Worm (Caenorhabditis elegans): ENCODE data around the gene F53B1.3.

The F53B1.3 gene

ce11 chrX:2108182-2108581, 2.8 kb downstream of the F53B1.3 start:
- TF ChIP-seq skn-1 (tag; optimal IDR thresholded peaks at IDR 0.05) (peak; percentile 1), lin-35 (GFP tag; optimal IDR thresholded peaks at IDR 0.05) (peak in 1 of 2 experiments; percentile 16), blmp-1 (tag; optimal IDR thresholded peaks at IDR 0.05) (peak; percentile 62), unc-98 (GFP tag; IDR thresholded peaks at IDR 0.05) (no peak), lin-14 (GFP tag; optimal IDR thresholded peaks at IDR 0.05) (peak; percentile 54), rnt-1 (tag; optimal IDR thresholded peaks at IDR 0.05) (peak; percentile 55), nhr-19 (GFP tag; conservative IDR thresholded peaks at IDR 0.05) (no peak)

ce11 chrX:2108682-2109081, 3.3 kb downstream of the F53B1.3 start, which contains the start of gene F53B1.2:
Gene F53B1.2 (plus strand): TSS chrX:2108982.
- TF ChIP-seq vab-15 (tag; optimal IDR thresholded peaks at IDR 0.05) (no peak), C16A3.4 (tag; optimal IDR thresholded peaks at IDR 0.05) (no peak), ets-5 (GFP tag; IDR thresholded peaks at IDR 0.05) (no peak), efl-1 (optimal IDR thresholded peaks at IDR 0.05) (no peak), efl-1 (GFP tag; optimal IDR thresholded peaks at IDR 0.05 in 1 of 2) (no peak)

ce11 chrX:2110603-2111327, 5.4 kb downstream of the F53B1.3 start:
- TF ChIP-seq nhr-12 (tag; optimal IDR thresholded peaks at IDR 0.05): no peak
- no peak for TF ChIP-seq nhr-237 (tag; optimal IDR thresholded peaks at IDR 0.05)
- TF ChIP-seq unc-86 (tag; optimal IDR thresholded peaks at IDR 0.05): no peak

- no peak for TF ChIP-seq lin-35 (GFP tag; optimal IDR thresholded peaks at IDR 0.05)
- no peak for TF ChIP-seq fkh-10 (GFP tag; optimal IDR thresholded peaks at IDR 0.05)
- no peak for TF ChIP-seq Y116A8C.19 (tag; optimal IDR thresholded peaks at IDR 0.05; ENCODE audit: borderline replicate concordance)
- TF ChIP-seq lin-14 (GFP tag; optimal IDR thresholded peaks at IDR 0.05): no peak
- TF ChIP-seq dpl-1 (GFP tag; optimal IDR thresholded peaks at IDR 0.05): no peak
These were observed 7.6 kb downstream of the F53B1.3 start, which contains the start of gene bus-5 for ce11 chrX:2113004-2113403. Gene bus-5 (minus strand): TSS chrX:2113104.

ce11 chrX:2114171-2114570, 8.8 kb downstream of the F53B1.3 start:
- no peak for TF ChIP-seq lir-3 (tag; optimal IDR thresholded peaks at IDR 0.05; ENCODE audit: poor library complexity)
- no peak for TF ChIP-seq fkh-8 (tag; optimal IDR thresholded peaks at IDR 0.05)
- TF ChIP-seq elt-2 (tag; optimal IDR thresholded peaks at IDR 0.05): no peak
- no peak for TF ChIP-seq C04F5.9 (tag; optimal IDR thresholded peaks at IDR 0.05)
- TF ChIP-seq pag-3 (tag; optimal IDR thresholded peaks at IDR 0.05; ENCODE audit: borderline replicate concordance, insufficient read depth): no peak
- TF ChIP-seq hlh-17 (GFP tag; optimal IDR thresholded peaks at IDR 0.05; ENCODE audit: borderline replicate concordance): no peak
- no peak for TF ChIP-seq zip-4 (GFP tag; optimal IDR thresholded peaks at IDR 0.05)
- TF ChIP-seq dpl-1 (GFP tag; optimal IDR thresholded peaks at IDR 0.05): no peak
- TF ChIP-seq egl-13 (tag; optimal IDR thresholded peaks at IDR 0.05): no peak
- no peak for TF ChIP-seq sox-4 (tag; optimal IDR thresholded peaks at IDR 0.05)
- no peak for TF ChIP-seq nhr-90 (tag; optimal IDR thresholded peaks at IDR 0.05; ENCODE audit: poor library complexity)
- no peak for TF ChIP-seq nhr-237 (tag; optimal IDR thresholded peaks at IDR 0.05)
- no peak for TF ChIP-seq nhr-85 (tag)

- TF ChIP-seq nhr-20 (tag; optimal IDR thresholded peaks at IDR 0.05): peak; percentile 4
- TF ChIP-seq pag-3 (tag; optimal IDR thresholded peaks at IDR 0.05; ENCODE audit: borderline replicate concordance, insufficient read depth): no peak
- TF ChIP-seq Y116A8C.19 (tag; optimal IDR thresholded peaks at IDR 0.05; ENCODE audit: borderline replicate concordance): no peak
- TF ChIP-seq C04F5.9 (tag; optimal IDR thresholded peaks at IDR 0.05): no peak
- TF ChIP-seq ztf-4 (tag; optimal IDR thresholded peaks at IDR 0.05): peak; percentile 10
- TF ChIP-seq blmp-1 (tag; optimal IDR thresholded peaks at IDR 0.05): peak; percentile 83
- no peak for TF ChIP-seq unc-86 (tag; optimal IDR thresholded peaks at IDR 0.05)
- peak; percentile 77 for TF ChIP-seq nhr-85 (tag)
- TF ChIP-seq nhr-71 (tag; optimal IDR thresholded peaks at IDR 0.05): peak; percentile 9
- no peak for TF ChIP-seq nhr-90 (tag; optimal IDR thresholded peaks at IDR 0.05; ENCODE audit: poor library complexity)
- no peak for TF ChIP-seq fkh-8 (tag; optimal IDR thresholded peaks at IDR 0.05)
- TF ChIP-seq snu-23 (GFP tag; optimal IDR thresholded peaks at IDR 0.05): no peak
- no peak for TF ChIP-seq egl-13 (tag; optimal IDR thresholded peaks at IDR 0.05)
- TF ChIP-seq swsn-7 (tag; optimal IDR thresholded peaks at IDR 0.05): no peak
- peak; percentile 19 for TF ChIP-seq lin-14 (GFP tag; optimal IDR thresholded peaks at IDR 0.05)
- no peak for TF ChIP-seq dsc-1 (tag; optimal IDR thresholded peaks at IDR 0.05)
These were observed 11.0 kb downstream of the F53B1.3 start for ce11 chrX:2116304-2116867.

Measured in whole organism, L1 larva.